Worm (Caenorhabditis elegans) whole organism, L1 larva: Measurements from ENCODE around the gene srh-255.
A peak's percentile ranks its signal among the peaks of the same experiment; 100 is the strongest.

Experiments used
- F16B12.6 ChIP-seq: fragments of 150-350 bp; optimal IDR thresholded peaks from 2 replicates; lab custom pipeline; 2014; ENCODE audit warnings: missing biosample characterization, missing genetic modification characterization
- aha-1 ChIP-seq: fragments of 150-350 bp; optimal IDR thresholded peaks from 2 replicates; lab custom pipeline; 2014; ENCODE audit warnings: missing biosample characterization, missing genetic modification characterization
- ceh-8 ChIP-seq: fragments of 200-800 bp; sonication (Bioruptor generic); optimal IDR thresholded peaks from 2 replicates; lab custom pipeline; 2018; ENCODE audit warnings: mild to moderate bottlenecking, missing genetic modification characterization, moderate library complexity, missing compliant biosample characterization
- ceh-82 ChIP-seq, 3 experiments: fragments of 150-350 bp in 1 of 3; sonication (generic microtip) in 2 of 3; optimal IDR thresholded peaks; 2 replicates each; lab custom pipeline; 2014 to 2017; ENCODE audit warnings: missing biosample characterization in 3 of 3, missing genetic modification characterization in 3 of 3
- ces-1 ChIP-seq: fragments of 150-350 bp; optimal IDR thresholded peaks from 2 replicates; lab custom pipeline; 2014; ENCODE audit warnings: missing biosample characterization, missing genetic modification reagents, missing genetic modification characterization
- dpl-1 ChIP-seq, 3 experiments: fragments of 150-350 bp in 2 of 3; sonication (generic microtip) in 1 of 3; optimal IDR thresholded peaks; 2 replicates each; lab custom pipeline; 2014 to 2017; ENCODE audit warnings: missing biosample characterization in 3 of 3, missing genetic modification characterization in 3 of 3, missing genetic modification reagents in 3 of 3
- dsc-1 ChIP-seq: sonication (generic microtip); optimal IDR thresholded peaks from 2 replicates; lab custom pipeline; 2016; ENCODE audit warnings: mild to moderate bottlenecking, missing genetic modification characterization, missing compliant biosample characterization
- efl-3 ChIP-seq: fragments of 200-800 bp; sonication (Bioruptor generic); optimal IDR thresholded peaks from 2 replicates; lab custom pipeline; 2018; ENCODE audit warnings: mild to moderate bottlenecking, missing genetic modification characterization, missing compliant biosample characterization
- egl-13 ChIP-seq: sonication (generic microtip); optimal IDR thresholded peaks from 2 replicates; lab custom pipeline; 2016; ENCODE audit warnings: missing genotype, missing genetic modification reagents, missing genetic modification characterization, missing compliant biosample characterization
- elt-2 ChIP-seq: sonication (generic microtip); optimal IDR thresholded peaks from 2 replicates; lab custom pipeline; 2016; ENCODE audit warnings: missing genetic modification characterization, mild to moderate bottlenecking, inconsistent platforms, missing compliant biosample characterization, missing genetic modification reagents
- ets-5 ChIP-seq: fragments of 200-800 bp; sonication (Bioruptor generic); IDR thresholded peaks from 2 replicates; pipeline ENCODE4 v1.3.6; 2022; ENCODE audit warnings: missing genetic modification characterization, missing compliant biosample characterization
- fkh-10 ChIP-seq: sonication (generic microtip); optimal IDR thresholded peaks from 2 replicates; lab custom pipeline; 2017; ENCODE audit warnings: missing biosample characterization, missing genetic modification reagents, missing genetic modification characterization
- fkh-8 ChIP-seq: sonication (generic microtip); optimal IDR thresholded peaks from 2 replicates; lab custom pipeline; 2016; ENCODE audit warnings: mild to moderate bottlenecking, missing genetic modification characterization, missing compliant biosample characterization
- fos-1 ChIP-seq: fragments of 150-350 bp; optimal IDR thresholded peaks from 2 replicates; lab custom pipeline; 2014; ENCODE audit warnings: missing biosample characterization, missing genetic modification characterization
- hlh-17 ChIP-seq: fragments of 200-800 bp; sonication (Bioruptor generic); optimal IDR thresholded peaks from 2 replicates; lab custom pipeline; 2018; ENCODE audit warnings: missing genetic modification characterization, mild to moderate bottlenecking, missing compliant biosample characterization, moderate library complexity, borderline replicate concordance
- hlh-4 ChIP-seq: sonication (generic microtip); optimal IDR thresholded peaks from 2 replicates; lab custom pipeline; 2016; ENCODE audit warnings: mild to moderate bottlenecking, missing genetic modification characterization, missing compliant biosample characterization
- isw-1 ChIP-seq: fragments of 200-800 bp; sonication (Bioruptor generic); IDR thresholded peaks from 2 replicates; pipeline ENCODE4 v1.3.6; 2022; ENCODE audit warnings: missing genetic modification characterization, missing compliant biosample characterization
- lin-35 ChIP-seq, 2 experiments: fragments of 150-350 bp; optimal IDR thresholded peaks; 2 replicates each; lab custom pipeline; 2014; ENCODE audit warnings: missing biosample characterization in 2 of 2, missing genetic modification characterization in 2 of 2, missing genetic modification reagents in 2 of 2
- mab-9 ChIP-seq: fragments of 200-800 bp; sonication (Bioruptor generic); IDR thresholded peaks from 2 replicates; pipeline ENCODE4 v1.3.6; 2022; ENCODE audit warnings: missing genetic modification reagents, missing genetic modification characterization, missing compliant biosample characterization
- mep-1 ChIP-seq: fragments of 150-350 bp; optimal IDR thresholded peaks from 2 replicates; lab custom pipeline; 2014; ENCODE audit warnings: missing biosample characterization, missing genetic modification characterization
- nhr-11 ChIP-seq: fragments of 150-350 bp; optimal IDR thresholded peaks from 2 replicates; lab custom pipeline; 2014; ENCODE audit warnings: missing biosample characterization, missing genetic modification characterization
- nhr-20 ChIP-seq: sonication (generic microtip); optimal IDR thresholded peaks from 2 replicates; lab custom pipeline; 2016; ENCODE audit warnings: mild to moderate bottlenecking, missing genetic modification characterization, missing compliant biosample characterization
- nhr-28 ChIP-seq: fragments of 150-350 bp; optimal IDR thresholded peaks from 2 replicates; lab custom pipeline; 2014; ENCODE audit warnings: missing biosample characterization, missing genetic modification characterization
- nhr-47 ChIP-seq: sonication (generic microtip); optimal IDR thresholded peaks from 2 replicates; lab custom pipeline; 2016; ENCODE audit warnings: mild to moderate bottlenecking, missing genetic modification characterization, moderate library complexity, missing compliant biosample characterization
- nhr-71 ChIP-seq: sonication (generic microtip); optimal IDR thresholded peaks from 2 replicates; lab custom pipeline; 2016; ENCODE audit warnings: mild to moderate bottlenecking, missing genetic modification characterization, moderate library complexity, missing compliant biosample characterization
- nhr-84 ChIP-seq: sonication (generic microtip); optimal IDR thresholded peaks from 2 replicates; lab custom pipeline; 2017; ENCODE audit warnings: missing biosample characterization, missing genetic modification characterization
- nhr-85 ChIP-seq: sonication (generic microtip); peaks from one replicate; lab custom pipeline; 2016; ENCODE audit warnings: missing genetic modification characterization, inconsistent platforms, missing compliant biosample characterization
- nhr-90 ChIP-seq: sonication (generic microtip); optimal IDR thresholded peaks from 2 replicates; lab custom pipeline; 2016; ENCODE audit warnings: mild to moderate bottlenecking, missing genetic modification characterization, missing compliant biosample characterization; ENCODE audit not compliant: poor library complexity
- skn-1 ChIP-seq: fragments of 150-350 bp; optimal IDR thresholded peaks from 2 replicates; lab custom pipeline; 2014; ENCODE audit warnings: missing biosample characterization, missing genetic modification characterization
- sox-4 ChIP-seq: sonication (generic microtip); optimal IDR thresholded peaks from 2 replicates; lab custom pipeline; 2016; ENCODE audit warnings: missing genetic modification characterization, missing compliant biosample characterization
- tlp-1 ChIP-seq: fragments of 150-350 bp; optimal IDR thresholded peaks from 2 replicates; lab custom pipeline; 2014; ENCODE audit warnings: missing biosample characterization, missing genetic modification characterization
- xbp-1 ChIP-seq: sonication (generic microtip); optimal IDR thresholded peaks from 2 replicates; lab custom pipeline; 2016; ENCODE audit warnings: missing genetic modification characterization, missing compliant biosample characterization
- zip-4 ChIP-seq: fragments of 200-800 bp; sonication (Bioruptor generic); optimal IDR thresholded peaks from 2 replicates; lab custom pipeline; 2018; ENCODE audit warnings: mild to moderate bottlenecking, missing genetic modification characterization, moderate library complexity, missing compliant biosample characterization
- ztf-4 ChIP-seq: fragments of 150-350 bp; optimal IDR thresholded peaks from 2 replicates; lab custom pipeline; 2014; ENCODE audit warnings: missing biosample characterization, missing genetic modification characterization

The srh-255 gene

DNA sequence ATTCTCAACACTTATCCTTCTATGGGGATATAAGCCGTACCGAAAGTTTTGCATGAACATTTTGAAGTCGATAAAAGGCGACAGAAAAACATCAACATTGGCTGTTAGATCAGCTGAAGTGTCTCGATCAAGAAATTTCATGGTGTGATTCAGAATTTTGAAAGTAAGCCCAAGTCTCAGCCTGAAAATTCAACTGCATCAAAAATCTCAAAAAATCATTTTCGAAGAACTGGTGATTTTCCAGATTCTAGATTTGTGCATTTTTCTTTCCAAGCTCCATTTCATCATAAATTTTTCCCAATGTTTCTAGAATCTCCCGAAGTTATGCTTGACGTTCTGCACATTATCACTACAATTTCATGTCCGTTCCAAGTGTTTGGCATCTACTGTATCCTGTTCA lies at the start of gene srh-255:
Gene srh-255 (plus strand): TSS at position 301 of the 400 bp plus-strand sequence.
- TF ChIP-seq dpl-1 (GFP tag; optimal IDR thresholded peaks at IDR 0.05; lab: Kevin White, UChicago), result no peak
- no peak for TF ChIP-seq hlh-17 (GFP tag; lab: Kevin White, UChicago)
- no peak for TF ChIP-seq nhr-28 (tag; lab: Kevin White, UChicago)
- no peak for TF ChIP-seq nhr-20 (tag; lab: Kevin White, UChicago)
- no peak for TF ChIP-seq xbp-1 (tag; lab: Kevin White, UChicago)
- TF ChIP-seq nhr-71 (tag; lab: Kevin White, UChicago), result no peak

DNA sequence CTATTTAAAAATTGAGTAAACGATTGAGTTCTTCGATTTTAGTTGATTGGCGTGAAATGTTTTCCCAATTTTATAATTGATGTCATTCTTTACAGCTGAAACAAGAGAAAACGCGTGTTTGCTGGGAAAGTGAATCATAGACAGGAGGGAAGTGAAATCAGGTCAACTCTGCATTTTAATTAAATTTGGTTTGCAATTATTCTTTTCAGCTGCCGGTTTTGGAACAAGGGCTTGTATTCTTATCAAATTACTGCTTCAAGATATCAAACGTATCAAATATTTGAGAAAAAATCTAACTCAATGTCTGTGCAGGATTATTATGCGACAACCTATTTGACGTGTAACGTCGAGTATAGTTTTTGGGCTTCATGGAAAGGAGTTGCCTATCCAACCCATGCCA lies 48.0 kb upstream of the srh-255 start, which contains the start of gene srh-97:
Gene srh-97 (plus strand): TSS at position 301 of the 400 bp plus-strand sequence.
- TF ChIP-seq hlh-4, result peak; percentile 25
- no peak for TF ChIP-seq sox-4
- TF ChIP-seq, all 84 proteins: peak for 1

DNA sequence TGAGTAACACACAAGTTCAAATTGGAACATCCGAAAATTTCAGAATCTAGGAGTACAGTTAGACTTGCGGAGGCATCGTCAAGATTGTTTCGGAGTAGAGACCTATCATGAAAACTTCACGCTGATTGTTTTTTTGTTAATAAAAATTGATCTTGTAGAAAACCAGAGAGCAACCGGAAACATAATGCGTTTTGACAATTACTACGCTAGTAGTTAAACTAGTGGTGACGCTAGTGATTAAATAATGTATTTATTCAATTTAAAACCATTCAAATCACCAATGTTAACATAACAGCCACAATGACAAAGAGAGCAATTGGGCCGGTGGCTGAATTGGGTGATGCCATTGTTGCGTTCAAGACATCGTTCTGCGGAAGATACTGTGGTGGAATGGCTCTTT lies 45.1 kb upstream of the srh-255 start, which contains the start of gene F49H6.17:
Gene F49H6.17 (plus strand): TSS at position 301 of the 400 bp plus-strand sequence.
- no peak for TF ChIP-seq nhr-90
- no peak for TF ChIP-seq dsc-1
- no peak for TF ChIP-seq skn-1
- TF ChIP-seq dpl-1 (GFP tag; optimal IDR thresholded peaks at IDR 0.05; lab: Kevin White, UChicago), result no peak
- TF ChIP-seq mab-9 (GFP tag; lab: Robert Waterston, UW), result no peak
- no peak for TF ChIP-seq egl-13 (tag; lab: Kevin White, UChicago)
- no peak for TF ChIP-seq mep-1 (tag; lab: Kevin White, UChicago)
- TF ChIP-seq fkh-8 (tag; lab: Kevin White, UChicago), result no peak
- no peak for TF ChIP-seq F16B12.6 (tag; lab: Kevin White, UChicago)
- no peak for TF ChIP-seq fkh-10 (GFP tag; lab: Kevin White, UChicago)
- no peak for TF ChIP-seq zip-4
- no peak for TF ChIP-seq nhr-84 (tag; lab: Kevin White, UChicago)
- no peak for TF ChIP-seq ets-5 (GFP tag; lab: Robert Waterston, UW)
- TF ChIP-seq nhr-11 (tag; lab: Kevin White, UChicago), result no peak
- TF ChIP-seq tlp-1 (tag; lab: Kevin White, UChicago), result no peak

DNA sequence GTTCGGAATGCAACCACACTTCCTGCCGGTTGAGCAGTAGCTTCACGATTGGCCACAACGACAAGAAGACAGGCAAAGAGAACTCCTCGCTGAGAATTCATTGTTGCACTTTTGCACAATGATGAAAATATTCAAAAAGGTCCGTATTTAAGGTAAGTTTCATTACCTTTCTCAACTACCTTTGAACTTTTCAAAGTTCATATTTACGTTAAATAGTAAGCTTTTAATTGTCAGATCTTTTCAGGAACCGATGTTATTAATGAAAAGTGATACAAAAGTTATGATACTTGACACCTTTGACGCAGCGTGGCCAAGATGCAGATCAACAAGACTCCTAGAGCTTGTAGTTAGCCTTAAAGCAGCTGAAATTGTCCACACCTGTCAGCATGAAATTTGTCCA lies 43.4 kb upstream of the srh-255 start, which contains the start of gene F49H6.12:
Gene F49H6.12 (minus strand): TSS at position 101 of the 400 bp plus-strand sequence.
- TF ChIP-seq efl-3 (GFP tag; lab: Kevin White, UChicago) (no peak), ets-5 (GFP tag; lab: Robert Waterston, UW) (no peak), ceh-8 (no peak), ceh-82 (tag; optimal IDR thresholded peaks at IDR 0.05; lab: Kevin White, UChicago) (no peak), fos-1 (tag; lab: Kevin White, UChicago) (no peak), isw-1 (GFP tag; lab: Robert Waterston, UW) (no peak), nhr-28 (tag; lab: Kevin White, UChicago) (no peak), ces-1 (no peak), nhr-47 (tag; lab: Kevin White, UChicago) (no peak), ztf-4 (tag; lab: Kevin White, UChicago) (no peak)

DNA sequence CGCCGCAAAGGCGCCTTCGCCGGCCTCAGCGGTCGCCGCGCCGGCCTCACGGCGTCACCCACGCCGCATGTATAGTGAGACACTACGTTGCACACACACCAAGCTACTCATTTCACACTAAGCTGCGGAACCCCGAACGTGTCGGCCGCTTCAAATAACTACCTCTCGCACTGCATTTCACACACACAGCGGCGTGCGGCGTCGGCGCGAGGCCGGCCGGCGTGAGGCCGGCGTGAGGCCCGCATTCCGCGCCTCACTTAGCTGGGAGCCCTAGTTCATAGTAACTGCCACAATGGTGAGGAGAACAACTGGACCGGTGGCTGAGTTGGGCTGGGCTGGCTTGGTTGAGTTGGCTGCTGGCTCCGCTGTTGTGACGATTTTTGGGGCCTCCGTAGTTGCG lies 42.7 kb upstream of the srh-255 start:
- TF ChIP-seq nhr-85 (tag; lab: Kevin White, UChicago), result peak; percentile 24

DNA sequence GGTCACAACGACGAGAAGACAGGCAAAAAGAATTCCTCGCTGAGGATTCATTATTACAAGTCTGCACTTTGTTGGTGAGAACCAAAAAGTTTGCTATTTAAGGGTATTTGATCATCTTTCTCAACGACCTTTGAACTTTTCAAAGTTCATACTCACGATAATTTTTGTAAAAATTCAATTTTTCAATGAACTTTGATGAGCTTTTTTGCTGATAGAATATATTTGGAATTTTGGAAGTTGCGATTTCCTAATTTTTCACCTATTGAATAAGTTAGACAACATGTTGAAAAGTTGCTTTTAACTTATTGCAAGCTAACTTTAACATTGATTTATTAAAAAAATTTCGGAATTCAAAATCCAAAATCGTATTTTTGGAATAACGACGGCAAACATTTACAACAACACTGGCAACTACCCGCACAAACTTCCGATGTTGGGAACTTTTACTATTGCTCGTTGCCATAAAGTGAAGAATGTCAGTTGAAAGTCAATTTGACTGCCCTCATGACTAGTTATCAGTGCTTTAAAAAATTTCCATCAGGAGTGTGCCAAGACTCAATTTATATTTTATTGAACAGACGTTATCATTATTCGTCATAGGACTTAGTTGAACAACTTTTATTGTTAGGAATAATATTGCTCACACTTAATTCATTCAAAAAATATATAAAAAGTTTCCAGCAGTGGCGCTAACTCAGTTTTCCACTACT lies 42.0 kb upstream of the srh-255 start, which contains the start of the genes F49H6.8 and F49H6.5:
Gene F49H6.8 (minus strand): TSS at position 51 of the 710 bp plus-strand sequence.
Gene F49H6.5 (plus strand): TSS at position 629 of the 710 bp plus-strand sequence.
- peak; percentile 42 for TF ChIP-seq tlp-1 (tag; lab: Kevin White, UChicago)
- no peak for TF ChIP-seq aha-1
- TF ChIP-seq nhr-47 (tag; lab: Kevin White, UChicago), result no peak
- no peak for TF ChIP-seq ces-1
- peak; percentile 51 for TF ChIP-seq elt-2 (tag; lab: Kevin White, UChicago)
- TF ChIP-seq sox-4, result no peak
- peak in 1 of 2 experiments; percentile 20 for TF ChIP-seq lin-35 (GFP tag; optimal IDR thresholded peaks at IDR 0.05; lab: Kevin White, UChicago)
